Fruit fly (Drosophila melanogaster): ENCODE results near the gene foxo.

foxo gene

dm6 chr3R:14053037-14053808 is 3.5 kb upstream of the foxo start (continued):
- peak; percentile 82 to 87 for TF ChIP-seq salr (GFP tag; optimal IDR thresholded peaks at IDR 0.05)
- peak; percentile 81 for TF ChIP-seq cyc (GFP tag; optimal IDR thresholded peaks at IDR 0.05)
- peak; percentile 70 for TF ChIP-seq Ets21C (GFP tag; optimal IDR thresholded peaks at IDR 0.05)
- TF ChIP-seq dac (GFP tag; optimal IDR thresholded peaks at IDR 0.05) = peak; percentile 90
- TF ChIP-seq achi (GFP tag; optimal IDR thresholded peaks at IDR 0.05) = peak; percentile 94
- TF ChIP-seq CG6808 (GFP tag; optimal IDR thresholded peaks at IDR 0.05) = peak; percentile 91
- peak; percentile 88 for TF ChIP-seq CG9139 (GFP tag; optimal IDR thresholded peaks at IDR 0.05)
- TF ChIP-seq CG16779 (tag; optimal IDR thresholded peaks at IDR 0.05) = peak; percentile 89
- TF ChIP-seq topi (GFP tag; optimal IDR thresholded peaks at IDR 0.05) = peak; percentile 86
- TF ChIP-seq CG3032 (tag; optimal IDR thresholded peaks at IDR 0.05) = peak; percentile 94

- TF ChIP-seq fkh (GFP tag; optimal IDR thresholded peaks at IDR 0.05) (peak; percentile 73), Hr38 (GFP tag; optimal IDR thresholded peaks at IDR 0.05) (no peak)
These were observed 2.6 kb upstream of the foxo start for dm6 chr3R:14054103-14054502.

dm6 chr3R:14055944-14056319 is 813 bp upstream of the foxo start:
- TF ChIP-seq Ets21C (GFP tag; optimal IDR thresholded peaks at IDR 0.05) (no peak), CG16779 (tag; optimal IDR thresholded peaks at IDR 0.05) (no peak), Eip75B (GFP tag; optimal IDR thresholded peaks at IDR 0.05) (no peak), fd85E (GFP tag; optimal IDR thresholded peaks at IDR 0.05) (no peak), lz (GFP tag; optimal IDR thresholded peaks at IDR 0.05) (no peak), CG32006 (GFP tag; optimal IDR thresholded peaks at IDR 0.05) (no peak), vri (GFP tag; optimal IDR thresholded peaks at IDR 0.05) (peak; percentile 40), achi (GFP tag; optimal IDR thresholded peaks at IDR 0.05) (no peak), Hr4 (GFP tag; optimal IDR thresholded peaks at IDR 0.05) (no peak), CG6808 (GFP tag; optimal IDR thresholded peaks at IDR 0.05) (no peak), Smox (GFP tag; optimal IDR thresholded peaks at IDR 0.05) (no peak), eg (GFP tag; IDR thresholded peaks at IDR 0.05) (0 out of 3 replicates have a peak, but pooled peaks have one; percentile 17), CG3919 (GFP tag; optimal IDR thresholded peaks at IDR 0.05) (no peak), cyc (GFP tag; optimal IDR thresholded peaks at IDR 0.05) (no peak), Sox14 (GFP tag; optimal IDR thresholded peaks at IDR 0.05) (no peak), CG15336 (GFP tag; IDR thresholded peaks at IDR 0.05) (peak; percentile 30; the same call in 1 of the 2 replicates), CG6163 (GFP tag; IDR thresholded peaks at IDR 0.05) (0 out of 3 replicates have a peak, but pooled peaks have one; percentile 43), CG8319 (GFP tag; optimal IDR thresholded peaks at IDR 0.05) (no peak), svp (GFP tag) (peak; percentile 95)

- TF ChIP-seq svp (GFP tag) = peak; percentile 40
- TF ChIP-seq CG6792 (GFP tag; optimal IDR thresholded peaks at IDR 0.05) = no peak
- TF ChIP-seq fkh (GFP tag; optimal IDR thresholded peaks at IDR 0.05) = peak; percentile 10
- 0 out of 3 replicates have a peak, but pooled peaks have one; percentile 17 for TF ChIP-seq CG8119 (GFP tag; IDR thresholded peaks at IDR 0.05)
- peak; percentile 53 for TF ChIP-seq Eip78C (GFP tag)
- TF ChIP-seq OdsH (GFP tag; optimal IDR thresholded peaks at IDR 0.05) = no peak
These were observed 549 bp downstream of the foxo start for dm6 chr3R:14057132-14057855.

- no peak for TF ChIP-seq CG3919 (GFP tag; optimal IDR thresholded peaks at IDR 0.05)
- TF ChIP-seq fkh (GFP tag; optimal IDR thresholded peaks at IDR 0.05) = peak; percentile 53
These were observed 2.0 kb downstream of the foxo start for dm6 chr3R:14058531-14059431.
